Fruit fly (Drosophila melanogaster): ENCODE results near the gene CenG1A.

- TF ChIP-seq net (GFP tag; optimal IDR thresholded peaks at IDR 0.05) (no peak), CG6854 (GFP tag; optimal IDR thresholded peaks at IDR 0.05) (no peak), acj6 (GFP tag; optimal IDR thresholded peaks at IDR 0.05) (no peak), Blimp-1 (GFP tag; optimal IDR thresholded peaks at IDR 0.05) (no peak)
Measured at dm6 chr2L:13851098-13851497, 15.7 kb downstream of the CenG1A start.

All from whole organism, prepupa.